Worm (Caenorhabditis elegans) whole organism, L1 larva: ENCODE data around the gene dnpp-1.

Experiments used
- C16A3.4 ChIP-seq: fragments of 150-350 bp; optimal IDR thresholded peaks from 2 replicates; lab custom pipeline; 2014; ENCODE audit warnings: missing biosample characterization, missing genetic modification characterization
- F16B12.6 ChIP-seq: fragments of 150-350 bp; optimal IDR thresholded peaks from 2 replicates; lab custom pipeline; 2014; ENCODE audit warnings: missing biosample characterization, missing genetic modification characterization
- Y116A8C.19 ChIP-seq: sonication (generic microtip); optimal IDR thresholded peaks from 2 replicates; lab custom pipeline; 2016; ENCODE audit warnings: missing compliant biosample characterization, missing genetic modification characterization, borderline replicate concordance
- aly-2 ChIP-seq: fragments of 150-350 bp; optimal IDR thresholded peaks from 2 replicates; lab custom pipeline; 2014; ENCODE audit warnings: missing biosample characterization, missing genetic modification characterization
- blmp-1 ChIP-seq: fragments of 150-350 bp; optimal IDR thresholded peaks from 2 replicates; lab custom pipeline; 2014; ENCODE audit warnings: missing biosample characterization, missing genetic modification characterization
- ceh-8 ChIP-seq: fragments of 200-800 bp; sonication (Bioruptor generic); optimal IDR thresholded peaks from 2 replicates; lab custom pipeline; 2018; ENCODE audit warnings: mild to moderate bottlenecking, missing genetic modification characterization, moderate library complexity, missing compliant biosample characterization
- ceh-90 ChIP-seq: sonication (generic microtip); optimal IDR thresholded peaks from 2 replicates; lab custom pipeline; 2016; ENCODE audit warnings: missing genetic modification characterization, missing compliant biosample characterization
- dpl-1 ChIP-seq, 3 experiments: fragments of 150-350 bp in 2 of 3; sonication (generic microtip) in 1 of 3; optimal IDR thresholded peaks; 2 replicates each; lab custom pipeline; 2014 to 2017; ENCODE audit warnings: missing biosample characterization in 3 of 3, missing genetic modification characterization in 3 of 3, missing genetic modification reagents in 3 of 3
- efl-1 ChIP-seq, 4 experiments: fragments of 150-350 bp; optimal IDR thresholded peaks in 3 of 4; peaks in 1 of 4; 1 replicate in 1 of 4; 2 replicates in 3 of 4; lab custom pipeline; 2014; ENCODE audit warnings: missing biosample characterization in 2 of 4, missing genetic modification characterization in 2 of 4, missing genetic modification reagents in 2 of 4
- egl-27 ChIP-seq, 2 experiments: fragments of 150-350 bp in 1 of 2; sonication (generic microtip); optimal IDR thresholded peaks; 3 replicates each; lab custom pipeline; 2017 to 2018; ENCODE audit warnings: missing biosample characterization in 2 of 2, missing genetic modification characterization in 2 of 2, missing genetic modification reagents in 2 of 2
- ets-5 ChIP-seq: fragments of 200-800 bp; sonication (Bioruptor generic); IDR thresholded peaks from 2 replicates; pipeline ENCODE4 v1.3.6; 2022; ENCODE audit warnings: missing genetic modification characterization, missing compliant biosample characterization
- fos-1 ChIP-seq: fragments of 150-350 bp; optimal IDR thresholded peaks from 2 replicates; lab custom pipeline; 2014; ENCODE audit warnings: missing biosample characterization, missing genetic modification characterization
- grh-1 ChIP-seq: fragments of 200-800 bp; sonication (Bioruptor generic); IDR thresholded peaks from 2 replicates; pipeline ENCODE4 v1.3.6; 2022; ENCODE audit warnings: missing genetic modification reagents, missing genetic modification characterization, missing compliant biosample characterization
- lin-13 ChIP-seq: fragments of 150-350 bp; optimal IDR thresholded peaks from 2 replicates; lab custom pipeline; 2014; ENCODE audit warnings: missing biosample characterization, missing genetic modification reagents, missing genetic modification characterization
- lin-14 ChIP-seq: fragments of 200-800 bp; sonication (Bioruptor generic); optimal IDR thresholded peaks from 2 replicates; lab custom pipeline; 2018; ENCODE audit warnings: mild to moderate bottlenecking, missing genetic modification characterization, moderate library complexity, missing compliant biosample characterization
- lin-15B ChIP-seq: fragments of 150-350 bp; sonication (generic microtip); optimal IDR thresholded peaks from 3 replicates; lab custom pipeline; 2014; ENCODE audit warnings: missing biosample characterization, missing genetic modification characterization
- lin-35 ChIP-seq, 2 experiments: fragments of 150-350 bp; optimal IDR thresholded peaks; 2 replicates each; lab custom pipeline; 2014; ENCODE audit warnings: missing biosample characterization in 2 of 2, missing genetic modification characterization in 2 of 2, missing genetic modification reagents in 2 of 2
- lir-3 ChIP-seq: sonication (generic microtip); optimal IDR thresholded peaks from 2 replicates; lab custom pipeline; 2016; ENCODE audit warnings: mild to moderate bottlenecking, missing genetic modification characterization, moderate library complexity, missing compliant biosample characterization; ENCODE audit not compliant: poor library complexity
- lsy-2 ChIP-seq, 2 experiments: fragments of 150-350 bp; optimal IDR thresholded peaks; 2 replicates each; lab custom pipeline; 2014; ENCODE audit warnings: missing biosample characterization in 2 of 2, missing genetic modification characterization in 2 of 2
- mab-9 ChIP-seq: fragments of 200-800 bp; sonication (Bioruptor generic); IDR thresholded peaks from 2 replicates; pipeline ENCODE4 v1.3.6; 2022; ENCODE audit warnings: missing genetic modification reagents, missing genetic modification characterization, missing compliant biosample characterization
- mdl-1 ChIP-seq, 2 experiments: fragments of 150-350 bp; optimal IDR thresholded peaks; 2 replicates each; lab custom pipeline; 2014 to 2017; ENCODE audit warnings: missing biosample characterization in 2 of 2, missing genetic modification characterization in 2 of 2, inconsistent platforms in 1 of 2
- nhr-12 ChIP-seq: sonication (generic microtip); optimal IDR thresholded peaks from 2 replicates; lab custom pipeline; 2017; ENCODE audit warnings: missing biosample characterization, missing genetic modification characterization
- nhr-28 ChIP-seq: fragments of 150-350 bp; optimal IDR thresholded peaks from 2 replicates; lab custom pipeline; 2014; ENCODE audit warnings: missing biosample characterization, missing genetic modification characterization
- nhr-47 ChIP-seq: sonication (generic microtip); optimal IDR thresholded peaks from 2 replicates; lab custom pipeline; 2016; ENCODE audit warnings: mild to moderate bottlenecking, missing genetic modification characterization, moderate library complexity, missing compliant biosample characterization
- nhr-71 ChIP-seq: sonication (generic microtip); optimal IDR thresholded peaks from 2 replicates; lab custom pipeline; 2016; ENCODE audit warnings: mild to moderate bottlenecking, missing genetic modification characterization, moderate library complexity, missing compliant biosample characterization
- nhr-77 ChIP-seq: fragments of 150-350 bp; optimal IDR thresholded peaks from 2 replicates; lab custom pipeline; 2014; ENCODE audit warnings: missing biosample characterization, missing genetic modification characterization
- nhr-84 ChIP-seq: sonication (generic microtip); optimal IDR thresholded peaks from 2 replicates; lab custom pipeline; 2017; ENCODE audit warnings: missing biosample characterization, missing genetic modification characterization
- nhr-85 ChIP-seq: sonication (generic microtip); peaks from one replicate; lab custom pipeline; 2016; ENCODE audit warnings: missing genetic modification characterization, inconsistent platforms, missing compliant biosample characterization
- pag-3 ChIP-seq: sonication (generic microtip); optimal IDR thresholded peaks from 2 replicates; lab custom pipeline; 2017; ENCODE audit warnings: missing genetic modification characterization, mild to moderate bottlenecking, missing compliant biosample characterization, antibody characterized with exemption, borderline replicate concordance; ENCODE audit not compliant: insufficient read depth
- pqm-1 ChIP-seq: sonication (generic microtip); optimal IDR thresholded peaks from 3 replicates; lab custom pipeline; 2017; ENCODE audit warnings: missing biosample characterization, missing genetic modification characterization
- snu-23 ChIP-seq: sonication (generic microtip); optimal IDR thresholded peaks from 2 replicates; lab custom pipeline; 2016; ENCODE audit warnings: missing genetic modification characterization, missing compliant biosample characterization
- sptf-1 ChIP-seq: fragments of 150-350 bp; optimal IDR thresholded peaks from 2 replicates; lab custom pipeline; 2014; ENCODE audit warnings: missing biosample characterization, missing genetic modification characterization
- tlp-1 ChIP-seq: fragments of 150-350 bp; optimal IDR thresholded peaks from 2 replicates; lab custom pipeline; 2014; ENCODE audit warnings: missing biosample characterization, missing genetic modification characterization
- unc-130 ChIP-seq: fragments of 150-350 bp; optimal IDR thresholded peaks from 2 replicates; lab custom pipeline; 2017; ENCODE audit warnings: missing biosample characterization, missing genetic modification characterization, inconsistent platforms
- unc-30 ChIP-seq: sonication (generic microtip); optimal IDR thresholded peaks from 2 replicates; lab custom pipeline; 2017; ENCODE audit warnings: missing biosample characterization, missing genetic modification characterization
- vab-15 ChIP-seq: sonication (generic microtip); optimal IDR thresholded peaks from 2 replicates; lab custom pipeline; 2017; ENCODE audit warnings: missing genotype, mild to moderate bottlenecking, missing genetic modification characterization, missing compliant biosample characterization
- zag-1 ChIP-seq: fragments of 150-350 bp; optimal IDR thresholded peaks from 2 replicates; lab custom pipeline; 2014; ENCODE audit warnings: missing biosample characterization, missing genetic modification characterization
- zip-4 ChIP-seq: fragments of 200-800 bp; sonication (Bioruptor generic); optimal IDR thresholded peaks from 2 replicates; lab custom pipeline; 2018; ENCODE audit warnings: mild to moderate bottlenecking, missing genetic modification characterization, moderate library complexity, missing compliant biosample characterization
- ztf-11 ChIP-seq, 2 experiments: sonication (generic microtip); optimal IDR thresholded peaks; 2 replicates each; lab custom pipeline; 2016 to 2017; ENCODE audit warnings: missing genetic modification characterization in 2 of 2, missing biosample characterization in 1 of 2, missing compliant biosample characterization in 1 of 2
- ztf-4 ChIP-seq: fragments of 150-350 bp; optimal IDR thresholded peaks from 2 replicates; lab custom pipeline; 2014; ENCODE audit warnings: missing biosample characterization, missing genetic modification characterization

dnpp-1 gene

ce11 chrIII:5897468-5897867, 33.9 kb upstream of the dnpp-1 start:
- TF ChIP-seq lin-14 (GFP tag; lab: Kevin White, UChicago) (peak; percentile 60), lin-15B (no peak), nhr-71 (tag; lab: Kevin White, UChicago) (peak; percentile 22), zag-1 (tag; lab: Kevin White, UChicago) (no peak), grh-1 (no peak), efl-1 (optimal IDR thresholded peaks at IDR 0.05; lab: Kevin White, UChicago) (peak; percentile 4 to 12), efl-1 (GFP tag; optimal IDR thresholded peaks at IDR 0.05 in 1 of 2; lab: Kevin White, UChicago) (peak in 1 of 2 experiments; percentile 11), ceh-8 (GFP tag; lab: Kevin White, UChicago) (no peak), snu-23 (GFP tag; lab: Kevin White, UChicago) (peak; percentile 28), aly-2 (tag; lab: Kevin White, UChicago) (no peak), lsy-2 (tag; optimal IDR thresholded peaks at IDR 0.05; lab: Kevin White, UChicago) (peak in 1 of 2 experiments; percentile 27), blmp-1 (tag; lab: Kevin White, UChicago) (peak; percentile 8), lir-3 (tag; lab: Kevin White, UChicago) (no peak), dpl-1 (GFP tag; optimal IDR thresholded peaks at IDR 0.05; lab: Kevin White, UChicago) (peak; percentile 19 to 50 (median 22)), unc-30 (no peak)
- TF ChIP-seq, all 84 proteins: peak for 7

ce11 chrIII:5895913-5896312, 32.3 kb upstream of the dnpp-1 start, which contains the start of gene pxl-1:
Gene pxl-1, minus strand, starts transcription at chrIII:5896013.
- no peak for TF ChIP-seq nhr-85 (tag; lab: Kevin White, UChicago)
- no peak for TF ChIP-seq lin-13
- TF ChIP-seq lin-15B, result no peak
- no peak for TF ChIP-seq aly-2 (tag; lab: Kevin White, UChicago)
- no peak for TF ChIP-seq lir-3 (tag; lab: Kevin White, UChicago)
- TF ChIP-seq nhr-28, result no peak
- TF ChIP-seq ztf-11 (tag; optimal IDR thresholded peaks at IDR 0.05; lab: Kevin White, UChicago), result no peak
- no peak for TF ChIP-seq zag-1 (tag; lab: Kevin White, UChicago)
- no peak for TF ChIP-seq efl-1 (optimal IDR thresholded peaks at IDR 0.05; lab: Kevin White, UChicago)
- no peak for TF ChIP-seq efl-1 (GFP tag; optimal IDR thresholded peaks at IDR 0.05 in 1 of 2; lab: Kevin White, UChicago)
- no peak for TF ChIP-seq ceh-90 (tag; lab: Kevin White, UChicago)
- no peak for TF ChIP-seq vab-15 (tag; lab: Kevin White, UChicago)
- no peak for TF ChIP-seq mab-9 (GFP tag; lab: Robert Waterston, UW)
- TF ChIP-seq nhr-12, result no peak
- TF ChIP-seq egl-27 (tag; optimal IDR thresholded peaks at IDR 0.05; lab: Kevin White, UChicago), result no peak
- TF ChIP-seq tlp-1 (tag; lab: Kevin White, UChicago), result no peak

- TF ChIP-seq unc-130 (tag; lab: Kevin White, UChicago), result no peak
- no peak for TF ChIP-seq efl-1 (optimal IDR thresholded peaks at IDR 0.05; lab: Kevin White, UChicago)
- peak in 1 of 2 experiments; percentile 39 for TF ChIP-seq efl-1 (GFP tag; optimal IDR thresholded peaks at IDR 0.05 in 1 of 2; lab: Kevin White, UChicago)
- TF ChIP-seq zip-4 (GFP tag; lab: Kevin White, UChicago), result no peak
- no peak for TF ChIP-seq ets-5
- peak in 1 of 2 experiments; percentile 21 for TF ChIP-seq mdl-1 (tag; optimal IDR thresholded peaks at IDR 0.05; lab: Kevin White, UChicago)
- peak; percentile 41 for TF ChIP-seq nhr-77 (tag; lab: Kevin White, UChicago)
- TF ChIP-seq lin-14 (GFP tag; lab: Kevin White, UChicago), result peak; percentile 32
These were observed 29.3 kb upstream of the dnpp-1 start for ce11 chrIII:5892909-5893308.

- TF ChIP-seq C16A3.4 (no peak), sptf-1 (tag; lab: Kevin White, UChicago) (no peak), fos-1 (tag; lab: Kevin White, UChicago) (no peak), Y116A8C.19 (tag; lab: Kevin White, UChicago) (no peak), unc-30 (no peak), pag-3 (tag; lab: Kevin White, UChicago) (no peak), lin-35 (GFP tag; optimal IDR thresholded peaks at IDR 0.05; lab: Kevin White, UChicago) (no peak), F16B12.6 (tag; lab: Kevin White, UChicago) (no peak), ztf-4 (tag; lab: Kevin White, UChicago) (no peak), nhr-47 (tag; lab: Kevin White, UChicago) (no peak), pqm-1 (no peak), nhr-84 (tag; lab: Kevin White, UChicago) (no peak)
These were observed 25.1 kb upstream of the dnpp-1 start, which contains the start of gene C28H8.8 for ce11 chrIII:5888675-5889074. Gene C28H8.8, minus strand, starts transcription at chrIII:5888775.
